ENCODE assay signal across 1 fruit fly cellular context in genomic region chr3R:18021261-18021679, dm6.
TF ChIP-seq lines count a peak whose summit lies in the region.

Gene CG7785, plus strand, starts transcription at chr3R:18021600.

TF ChIP-seq in whole organism, embryonic, 481 proteins besides CTCF, POLR2A, EP300 and RAD21 (continued from another document and continues in another):
- no peak for TF ChIP-seq NC2α (GFP tag; optimal IDR thresholded peaks at IDR 0.05; lab: Kevin White, UChicago)
- no peak for TF ChIP-seq Hey (tag; optimal IDR thresholded peaks at IDR 0.05; lab: Kevin White, UChicago)
- TF ChIP-seq PHDP (tag; optimal IDR thresholded peaks at IDR 0.05; lab: Kevin White, UChicago), result peak; percentile 68
- TF ChIP-seq Meics (GFP tag; optimal IDR thresholded peaks at IDR 0.05; lab: Kevin White, UChicago), result peak; percentile 60
- no peak for TF ChIP-seq Gsc (GFP tag; IDR thresholded peaks at IDR 0.05; lab: Robert Waterston, UW)
- TF ChIP-seq CG4707 (GFP tag; optimal IDR thresholded peaks at IDR 0.05; lab: Kevin White, UChicago), result no peak
- peak; percentile 62 for TF ChIP-seq CG10147 (GFP tag; optimal IDR thresholded peaks at IDR 0.05; lab: Kevin White, UChicago)
- TF ChIP-seq her (GFP tag; optimal IDR thresholded peaks at IDR 0.05; lab: Kevin White, UChicago), result peak; percentile 20
- no peak for TF ChIP-seq Fer1 (GFP tag; optimal IDR thresholded peaks at IDR 0.05; lab: Kevin White, UChicago)
- TF ChIP-seq CG34376 (GFP tag; optimal IDR thresholded peaks at IDR 0.05; lab: Kevin White, UChicago), result peak; percentile 6
- no peak for TF ChIP-seq CG30020 (tag; optimal IDR thresholded peaks at IDR 0.05; lab: Kevin White, UChicago)
- TF ChIP-seq unpg (GFP tag; optimal IDR thresholded peaks at IDR 0.05; lab: Kevin White, UChicago), result peak; percentile 66
- TF ChIP-seq Sry-δ (GFP tag; optimal IDR thresholded peaks at IDR 0.05; lab: Kevin White, UChicago), result peak; percentile 12
- no peak for TF ChIP-seq dati (GFP tag; IDR thresholded peaks at IDR 0.05; lab: Robert Waterston, UW)
- peak; percentile 22 for TF ChIP-seq CG7987 (GFP tag; optimal IDR thresholded peaks at IDR 0.05; lab: Kevin White, UChicago)
- TF ChIP-seq CG13624 (GFP tag; optimal IDR thresholded peaks at IDR 0.05; lab: Kevin White, UChicago), result peak; percentile 50
- TF ChIP-seq mld (GFP tag; IDR thresholded peaks at IDR 0.05; lab: Robert Waterston, UW; ENCODE audit: partially characterized antibody), result no peak
- TF ChIP-seq amos (GFP tag; IDR thresholded peaks at IDR 0.05; lab: Robert Waterston, UW; ENCODE audit: partially characterized antibody), result no peak
- 0 out of 2 replicates have a peak, but pooled peaks have one; percentile 9 for TF ChIP-seq danr (GFP tag; IDR thresholded peaks at IDR 0.05; lab: Robert Waterston, UW)
- TF ChIP-seq fru (optimal IDR thresholded peaks at IDR 0.05; lab: Kevin White, UChicago), result no peak
- TF ChIP-seq jing (GFP tag; optimal IDR thresholded peaks at IDR 0.05; lab: Kevin White, UChicago), result no peak
- TF ChIP-seq crc (GFP tag; optimal IDR thresholded peaks at IDR 0.05; lab: Kevin White, UChicago), result no peak
- TF ChIP-seq CG5953 (GFP tag; IDR thresholded peaks at IDR 0.05; lab: Robert Waterston, UW), result no peak
- peak; percentile 56 for TF ChIP-seq CG2120 (GFP tag; optimal IDR thresholded peaks at IDR 0.05; lab: Kevin White, UChicago)
- TF ChIP-seq CG16813 (GFP tag; IDR thresholded peaks at IDR 0.05; lab: Robert Waterston, UW; ENCODE audit: partially characterized antibody), result no peak
- TF ChIP-seq Dfd (GFP tag; optimal IDR thresholded peaks at IDR 0.05; lab: Kevin White, UChicago), result no peak
- TF ChIP-seq repo (GFP tag; optimal IDR thresholded peaks at IDR 0.05; lab: Kevin White, UChicago), result no peak
- no peak for TF ChIP-seq Trl (optimal IDR thresholded peaks at IDR 0.05; lab: Kevin White, UChicago)
- TF ChIP-seq Trl (GFP tag; optimal IDR thresholded peaks at IDR 0.05; lab: Kevin White, UChicago), result peak; percentile 53
- no peak; the same call in 2 of the 3 replicates for TF ChIP-seq Mrtf (GFP tag; IDR thresholded peaks at IDR 0.05; lab: Robert Waterston, UW)
- no peak for TF ChIP-seq h (optimal IDR thresholded peaks at IDR 0.05; lab: Kevin White, UChicago)
- no peak for TF ChIP-seq dimm (GFP tag; IDR thresholded peaks at IDR 0.05; lab: Robert Waterston, UW)
- TF ChIP-seq al (GFP tag; IDR thresholded peaks at IDR 0.05; lab: Robert Waterston, UW), result no peak
- no peak for TF ChIP-seq CG6813 (GFP tag; optimal IDR thresholded peaks at IDR 0.05; lab: Kevin White, UChicago)
- TF ChIP-seq dan (GFP tag; IDR thresholded peaks at IDR 0.05; lab: Robert Waterston, UW), result no peak
- peak; percentile 21 for TF ChIP-seq CG8944 (GFP tag; optimal IDR thresholded peaks at IDR 0.05; lab: Kevin White, UChicago)
- TF ChIP-seq lola (GFP tag; optimal IDR thresholded peaks at IDR 0.05; lab: Kevin White, UChicago), result peak in 1 of 3 experiments; percentile 40
- TF ChIP-seq CG17186 (GFP tag; optimal IDR thresholded peaks at IDR 0.05; lab: Kevin White, UChicago), result no peak
- TF ChIP-seq CG3281 (GFP tag; optimal IDR thresholded peaks at IDR 0.05; lab: Kevin White, UChicago), result no peak
- peak; percentile 8 for TF ChIP-seq CG2875 (GFP tag; optimal IDR thresholded peaks at IDR 0.05; lab: Kevin White, UChicago)
- TF ChIP-seq lilli (GFP tag; optimal IDR thresholded peaks at IDR 0.05; lab: Kevin White, UChicago), result peak; percentile 67
- TF ChIP-seq gro (GFP tag; optimal IDR thresholded peaks at IDR 0.05; lab: Kevin White, UChicago), result peak; percentile 55
- TF ChIP-seq Lhr (GFP tag; optimal IDR thresholded peaks at IDR 0.05; lab: Kevin White, UChicago), result peak; percentile 68
- peak; percentile 39 for TF ChIP-seq Ssrp (tag; optimal IDR thresholded peaks at IDR 0.05; lab: Kevin White, UChicago)
- TF ChIP-seq CG31224 (GFP tag; IDR thresholded peaks at IDR 0.05; lab: Robert Waterston, UW), result no peak
- TF ChIP-seq CG14441 (GFP tag; IDR thresholded peaks at IDR 0.05; lab: Robert Waterston, UW), result 0 out of 2 replicates have a peak, but pooled peaks have one; percentile 43
- no peak for TF ChIP-seq Usf (GFP tag; optimal IDR thresholded peaks at IDR 0.05; lab: Kevin White, UChicago)
- TF ChIP-seq Deaf1 (tag; optimal IDR thresholded peaks at IDR 0.05; lab: Kevin White, UChicago), result no peak
- TF ChIP-seq CG7745 (tag; optimal IDR thresholded peaks at IDR 0.05; lab: Kevin White, UChicago), result no peak
- no peak for TF ChIP-seq ken (GFP tag; IDR thresholded peaks at IDR 0.05; lab: Robert Waterston, UW)
- peak; percentile 55 for TF ChIP-seq tio (GFP tag; optimal IDR thresholded peaks at IDR 0.05; lab: Kevin White, UChicago)
- 0 out of 2 replicates have a peak, but pooled peaks have one; percentile 22 for TF ChIP-seq bbx (GFP tag; IDR thresholded peaks at IDR 0.05; lab: Robert Waterston, UW; ENCODE audit: partially characterized antibody)
- no peak for TF ChIP-seq lbe (GFP tag; optimal IDR thresholded peaks at IDR 0.05; lab: Kevin White, UChicago)
- TF ChIP-seq hkb (optimal IDR thresholded peaks at IDR 0.05; lab: Kevin White, UChicago), result peak; percentile 89
- no peak for TF ChIP-seq hkb (GFP tag; IDR thresholded peaks at IDR 0.05; lab: Robert Waterston, UW)
- TF ChIP-seq pita (GFP tag; optimal IDR thresholded peaks at IDR 0.05; lab: Kevin White, UChicago), result peak; percentile 41
- no peak for TF ChIP-seq CG3838 (GFP tag; optimal IDR thresholded peaks at IDR 0.05; lab: Kevin White, UChicago)
- TF ChIP-seq Elba2 (GFP tag; optimal IDR thresholded peaks at IDR 0.05; lab: Kevin White, UChicago), result peak; percentile 29
- no peak for TF ChIP-seq nom (GFP tag; optimal IDR thresholded peaks at IDR 0.05; lab: Kevin White, UChicago)
- TF ChIP-seq cg (GFP tag; optimal IDR thresholded peaks at IDR 0.05; lab: Kevin White, UChicago), result no peak
- TF ChIP-seq D (optimal IDR thresholded peaks at IDR 0.05; lab: Kevin White, UChicago), result no peak
- peak; percentile 36 for TF ChIP-seq D (GFP tag; optimal IDR thresholded peaks at IDR 0.05; lab: Kevin White, UChicago)
- TF ChIP-seq Atf6 (GFP tag; IDR thresholded peaks at IDR 0.05; lab: Robert Waterston, UW), result no peak
- TF ChIP-seq pnt (GFP tag; optimal IDR thresholded peaks at IDR 0.05; lab: Kevin White, UChicago), result peak; percentile 40
- TF ChIP-seq pros (GFP tag; optimal IDR thresholded peaks at IDR 0.05; lab: Kevin White, UChicago), result no peak
- TF ChIP-seq bcd (GFP tag; optimal IDR thresholded peaks at IDR 0.05; lab: Kevin White, UChicago), result peak; percentile 60
- peak; percentile 24 to 62 for TF ChIP-seq Hr51 (GFP tag; optimal IDR thresholded peaks at IDR 0.05; lab: Kevin White, UChicago)
- TF ChIP-seq CG7839 (tag; optimal IDR thresholded peaks at IDR 0.05; lab: Kevin White, UChicago), result peak; percentile 75
- TF ChIP-seq CG4730 (GFP tag; IDR thresholded peaks at IDR 0.05; lab: Robert Waterston, UW), result no peak
- TF ChIP-seq CG7928 (GFP tag; optimal IDR thresholded peaks at IDR 0.05; lab: Kevin White, UChicago), result peak; percentile 9
- TF ChIP-seq seq (GFP tag; IDR thresholded peaks at IDR 0.05; lab: Robert Waterston, UW), result no peak
- no peak for TF ChIP-seq pan (optimal IDR thresholded peaks at IDR 0.05; lab: Kevin White, UChicago)
- no peak for TF ChIP-seq pan (GFP tag; optimal IDR thresholded peaks at IDR 0.05 in 1 of 2, IDR thresholded peaks at IDR 0.05 in 1 of 2)
- no peak for TF ChIP-seq CG10654 (GFP tag; optimal IDR thresholded peaks at IDR 0.05; lab: Kevin White, UChicago)
- TF ChIP-seq CG9932 (GFP tag; IDR thresholded peaks at IDR 0.05; lab: Robert Waterston, UW), result no peak
- peak; percentile 41 for TF ChIP-seq CG5245 (GFP tag; optimal IDR thresholded peaks at IDR 0.05; lab: Kevin White, UChicago)
- peak; percentile 65 for TF ChIP-seq Sox102F (GFP tag; optimal IDR thresholded peaks at IDR 0.05; lab: Kevin White, UChicago)
- peak; percentile 46 for TF ChIP-seq cato (GFP tag; optimal IDR thresholded peaks at IDR 0.05; lab: Kevin White, UChicago; ENCODE audit: borderline replicate concordance)
- no peak for TF ChIP-seq D19B (GFP tag; optimal IDR thresholded peaks at IDR 0.05; lab: Kevin White, UChicago)
- TF ChIP-seq HLH54F (GFP tag; optimal IDR thresholded peaks at IDR 0.05; lab: Kevin White, UChicago), result no peak
- TF ChIP-seq CG10565 (GFP tag; optimal IDR thresholded peaks at IDR 0.05; lab: Kevin White, UChicago), result no peak
- no peak for TF ChIP-seq ssp (GFP tag; IDR thresholded peaks at IDR 0.05; lab: Robert Waterston, UW)
- TF ChIP-seq CG30403 (GFP tag; optimal IDR thresholded peaks at IDR 0.05; lab: Kevin White, UChicago), result peak; percentile 77
- no peak for TF ChIP-seq usp (GFP tag; optimal IDR thresholded peaks at IDR 0.05; lab: Kevin White, UChicago)
- TF ChIP-seq CG15601 (tag; optimal IDR thresholded peaks at IDR 0.05; lab: Kevin White, UChicago), result peak; percentile 48
- TF ChIP-seq ap (GFP tag; IDR thresholded peaks at IDR 0.05; lab: Robert Waterston, UW), result no peak
- no peak for TF ChIP-seq z (GFP tag; IDR thresholded peaks at IDR 0.05; lab: Robert Waterston, UW)
- no peak for TF ChIP-seq Max (GFP tag; optimal IDR thresholded peaks at IDR 0.05; lab: Kevin White, UChicago)
- no peak for TF ChIP-seq CG10366 (GFP tag; IDR thresholded peaks at IDR 0.05; lab: Robert Waterston, UW)
- TF ChIP-seq Dip2 (GFP tag; IDR thresholded peaks at IDR 0.05; lab: Robert Waterston, UW), result peak; percentile 99
- TF ChIP-seq yki (optimal IDR thresholded peaks at IDR 0.05; lab: Kevin White, UChicago), result peak; percentile 41
- peak; percentile 15 for TF ChIP-seq B-H2 (GFP tag; optimal IDR thresholded peaks at IDR 0.05; lab: Kevin White, UChicago)
- TF ChIP-seq so (GFP tag; IDR thresholded peaks at IDR 0.05; lab: Robert Waterston, UW), result no peak
- peak; percentile 20 for TF ChIP-seq CG12744 (GFP tag; optimal IDR thresholded peaks at IDR 0.05; lab: Kevin White, UChicago)
- TF ChIP-seq Awh (GFP tag; IDR thresholded peaks at IDR 0.05; lab: Robert Waterston, UW), result no peak
- no peak for TF ChIP-seq HLHmδ (GFP tag; optimal IDR thresholded peaks at IDR 0.05; lab: Kevin White, UChicago)
- no peak for TF ChIP-seq CG11093 (GFP tag; IDR thresholded peaks at IDR 0.05; lab: Robert Waterston, UW)
- no peak for TF ChIP-seq pho (GFP tag; optimal IDR thresholded peaks at IDR 0.05; lab: Kevin White, UChicago)
- no peak for TF ChIP-seq kni (GFP tag; optimal IDR thresholded peaks at IDR 0.05; lab: Kevin White, UChicago)
- TF ChIP-seq Myb (GFP tag; optimal IDR thresholded peaks at IDR 0.05; lab: Kevin White, UChicago), result peak; percentile 45
- TF ChIP-seq CG4360 (GFP tag; IDR thresholded peaks at IDR 0.05; lab: Robert Waterston, UW), result peak; percentile 70
- TF ChIP-seq CG1832 (GFP tag; optimal IDR thresholded peaks at IDR 0.05; lab: Kevin White, UChicago), result no peak
- no peak for TF ChIP-seq vfl (GFP tag; optimal IDR thresholded peaks at IDR 0.05; lab: Kevin White, UChicago)
- TF ChIP-seq MBD-R2 (GFP tag; IDR thresholded peaks at IDR 0.05; lab: Robert Waterston, UW), result peak; percentile 75
- TF ChIP-seq CG9797 (GFP tag; optimal IDR thresholded peaks at IDR 0.05; lab: Kevin White, UChicago), result peak; percentile 83
- TF ChIP-seq CG14710 (tag; optimal IDR thresholded peaks at IDR 0.05; lab: Kevin White, UChicago), result peak; percentile 61
- peak; percentile 66 for TF ChIP-seq Ptx1 (GFP tag; IDR thresholded peaks at IDR 0.05; lab: Robert Waterston, UW)
- peak; percentile 68 for TF ChIP-seq NfI (GFP tag; optimal IDR thresholded peaks at IDR 0.05; lab: Kevin White, UChicago)
- TF ChIP-seq ttk (GFP tag; IDR thresholded peaks at IDR 0.05; lab: Robert Waterston, UW), result no peak
- peak; percentile 40 for TF ChIP-seq ind (GFP tag; optimal IDR thresholded peaks at IDR 0.05; lab: Kevin White, UChicago)
- no peak for TF ChIP-seq unc-4 (GFP tag; IDR thresholded peaks at IDR 0.05; lab: Robert Waterston, UW; ENCODE audit: partially characterized antibody)
- peak; percentile 54 for TF ChIP-seq caup (GFP tag; optimal IDR thresholded peaks at IDR 0.05; lab: Kevin White, UChicago; ENCODE audit: severe bottlenecking)
- TF ChIP-seq Eip74EF (GFP tag; optimal IDR thresholded peaks at IDR 0.05; lab: Kevin White, UChicago), result no peak
- peak; percentile 68 for TF ChIP-seq Hr3 (GFP tag; optimal IDR thresholded peaks at IDR 0.05; lab: Kevin White, UChicago)
- TF ChIP-seq CG2889 (GFP tag; IDR thresholded peaks at IDR 0.05; lab: Robert Waterston, UW), result no peak
- TF ChIP-seq vnd (GFP tag; IDR thresholded peaks at IDR 0.05; lab: Robert Waterston, UW; ENCODE audit: partially characterized antibody), result no peak
- TF ChIP-seq CG10462 (GFP tag; optimal IDR thresholded peaks at IDR 0.05; lab: Kevin White, UChicago), result no peak
- TF ChIP-seq CG1024 (GFP tag; IDR thresholded peaks at IDR 0.05; lab: Robert Waterston, UW), result no peak
- no peak for TF ChIP-seq CG15479 (GFP tag; optimal IDR thresholded peaks at IDR 0.05; lab: Kevin White, UChicago)
- no peak for TF ChIP-seq crol (GFP tag; IDR thresholded peaks at IDR 0.05; lab: Robert Waterston, UW)
- TF ChIP-seq bowl (GFP tag; IDR thresholded peaks at IDR 0.05; lab: Robert Waterston, UW), result no peak
- TF ChIP-seq grn (GFP tag; optimal IDR thresholded peaks at IDR 0.05; lab: Kevin White, UChicago), result no peak
- no peak for TF ChIP-seq disco-r (GFP tag; optimal IDR thresholded peaks at IDR 0.05; lab: Kevin White, UChicago)
- no peak for TF ChIP-seq kah (GFP tag; optimal IDR thresholded peaks at IDR 0.05; lab: Kevin White, UChicago)
- no peak for TF ChIP-seq CG42726 (GFP tag; IDR thresholded peaks at IDR 0.05; lab: Robert Waterston, UW; ENCODE audit: partially characterized antibody)
- no peak for TF ChIP-seq fd96Cb (tag; optimal IDR thresholded peaks at IDR 0.05; lab: Kevin White, UChicago)
- TF ChIP-seq rib (GFP tag; IDR thresholded peaks at IDR 0.05; lab: Robert Waterston, UW), result no peak
- peak; percentile 43 for TF ChIP-seq Mad (GFP tag; optimal IDR thresholded peaks at IDR 0.05; lab: Kevin White, UChicago)
- TF ChIP-seq CG33213 (GFP tag; optimal IDR thresholded peaks at IDR 0.05; lab: Kevin White, UChicago), result peak; percentile 53
- no peak for TF ChIP-seq sr (GFP tag; IDR thresholded peaks at IDR 0.05; lab: Robert Waterston, UW)
- TF ChIP-seq Dref (GFP tag; IDR thresholded peaks at IDR 0.05; lab: Robert Waterston, UW), result no peak
- peak; percentile 33 for TF ChIP-seq CG1603 (tag; optimal IDR thresholded peaks at IDR 0.05; lab: Kevin White, UChicago)
- TF ChIP-seq CG6791 (GFP tag; IDR thresholded peaks at IDR 0.05; lab: Robert Waterston, UW; ENCODE audit: partially characterized antibody), result no peak
- no peak for TF ChIP-seq H15 (GFP tag; IDR thresholded peaks at IDR 0.05; lab: Robert Waterston, UW)
- TF ChIP-seq CG17912 (GFP tag; optimal IDR thresholded peaks at IDR 0.05; lab: Kevin White, UChicago), result no peak
- TF ChIP-seq CG10267 (tag; optimal IDR thresholded peaks at IDR 0.05; lab: Kevin White, UChicago), result peak; percentile 70
